Fruit fly (Drosophila melanogaster) whole organism, embryonic: Measurements from ENCODE around the gene D12.

Experiments used
- Adf1 ChIP-seq: fragments of 200-800 bp; sonication (Bioruptor generic); IDR thresholded peaks from 2 replicates; pipeline ENCODE4 v1.3.6; 2022; ENCODE audit warnings: missing biosample characterization, missing genetic modification characterization
- Atf6 ChIP-seq: fragments of 200-800 bp; sonication (Bioruptor generic); IDR thresholded peaks from 2 replicates; pipeline ENCODE4 v1.3.6; 2022; ENCODE audit warnings: missing biosample characterization, missing genetic modification characterization
- CG1024 ChIP-seq: fragments of 200-800 bp; sonication (Bioruptor generic); IDR thresholded peaks from 2 replicates; pipeline ENCODE4 v1.3.6; 2022; ENCODE audit warnings: missing biosample characterization, missing genetic modification characterization
- CG10462 ChIP-seq: fragments of 200-800 bp; sonication (Bioruptor generic); optimal IDR thresholded peaks from 2 replicates; lab custom pipeline; 2016; ENCODE audit warnings: missing biosample characterization, missing genetic modification characterization
- CG11456 ChIP-seq: fragments of 200-800 bp; sonication (Bioruptor generic); IDR thresholded peaks from 3 replicates; pipeline ENCODE4 v1.3.6; 2022; ENCODE audit warnings: missing biosample characterization, missing genetic modification characterization
- CG13123 ChIP-seq: fragments of 200-800 bp; sonication (Bioruptor generic); optimal IDR thresholded peaks from 2 replicates; lab custom pipeline; 2016; ENCODE audit warnings: missing biosample characterization, missing genetic modification characterization
- CG13894 ChIP-seq: fragments of 200-800 bp; sonication (Bioruptor generic); optimal IDR thresholded peaks from 3 replicates; lab custom pipeline; 2018; ENCODE audit warnings: missing biosample characterization, mild to moderate bottlenecking, missing genetic modification characterization, moderate library complexity
- CG15479 ChIP-seq: fragments of 200-800 bp; sonication (Bioruptor generic); optimal IDR thresholded peaks from 3 replicates; lab custom pipeline; 2019; ENCODE audit warnings: missing biosample characterization, mild to moderate bottlenecking, missing genetic modification characterization, moderate library complexity
- CG17568 ChIP-seq: fragments of 200-800 bp; sonication (Bioruptor generic); optimal IDR thresholded peaks from 2 replicates; lab custom pipeline; 2018; ENCODE audit warnings: missing biosample characterization, mild to moderate bottlenecking, missing genetic modification characterization, moderate library complexity
- CG30020 ChIP-seq: fragments of 200-800 bp; optimal IDR thresholded peaks from 2 replicates; lab custom pipeline; 2019; ENCODE audit warnings: missing biosample characterization, mild to moderate bottlenecking, missing genetic modification characterization, moderate library complexity
- CG32767 ChIP-seq: fragments of 200-800 bp; sonication (Bioruptor generic); IDR thresholded peaks from 2 replicates; pipeline ENCODE4 v1.3.6; 2022; ENCODE audit warnings: missing biosample characterization, missing genetic modification characterization
- CG3281 ChIP-seq: fragments of 200-800 bp; sonication (Bioruptor generic); optimal IDR thresholded peaks from 3 replicates; lab custom pipeline; 2017; ENCODE audit warnings: missing biosample characterization, mild to moderate bottlenecking, missing genetic modification characterization
- CG34422 ChIP-seq: fragments of 200-800 bp; sonication (Bioruptor generic); IDR thresholded peaks from 3 replicates; pipeline ENCODE4 v1.3.6; 2022; ENCODE audit warnings: missing biosample characterization, missing genetic modification characterization
- CG4404 ChIP-seq: fragments of 200-800 bp; sonication (Bioruptor generic); IDR thresholded peaks from 2 replicates; pipeline ENCODE4 v1.3.6; 2022; ENCODE audit warnings: missing biosample characterization, missing genetic modification characterization
- CG4617 ChIP-seq: fragments of 200-800 bp; sonication (Bioruptor generic); optimal IDR thresholded peaks from 3 replicates; lab custom pipeline; 2016; ENCODE audit warnings: missing biosample characterization, missing genetic modification characterization, borderline replicate concordance
- CG6272 ChIP-seq: fragments of 200-800 bp; sonication (Bioruptor generic); IDR thresholded peaks from 2 replicates; pipeline ENCODE4 v1.3.6; 2022; ENCODE audit warnings: missing biosample characterization, missing genetic modification characterization
- CG8290 ChIP-seq, 3 experiments: fragments of 200-800 bp; sonication (Bioruptor generic); optimal IDR thresholded peaks; 2 replicates each; lab custom pipeline; 2016 to 2019; ENCODE audit warnings: missing biosample characterization in 3 of 3, missing genetic modification characterization in 3 of 3, mild to moderate bottlenecking in 2 of 3, moderate library complexity in 1 of 3
- CG9817 ChIP-seq: fragments of 200-800 bp; sonication (Bioruptor generic); optimal IDR thresholded peaks from 2 replicates; lab custom pipeline; 2018; ENCODE audit warnings: missing biosample characterization, mild to moderate bottlenecking, missing genetic modification characterization, moderate library complexity
- Dfd ChIP-seq, 2 experiments: fragments of >200 bp; optimal IDR thresholded peaks; 2 replicates each; lab custom pipeline; 2017; ENCODE audit warnings: missing biosample characterization in 2 of 2, missing genetic modification characterization in 2 of 2
- Dll ChIP-seq: fragments of 200-800 bp; sonication (Bioruptor generic); IDR thresholded peaks from 4 replicates; pipeline ENCODE4 v1.3.6; 2022; ENCODE audit warnings: missing biosample characterization, missing genetic modification characterization; ENCODE audit not compliant: partially characterized antibody
- Doc2 ChIP-seq: fragments of 200-800 bp; sonication (Bioruptor generic); IDR thresholded peaks from 2 replicates; pipeline ENCODE4 v1.3.6; 2022; ENCODE audit warnings: missing biosample characterization, missing genetic modification characterization
- E2f1 ChIP-seq: fragments of 200-800 bp; sonication (Bioruptor generic); IDR thresholded peaks from 2 replicates; pipeline ENCODE4 v1.3.6; 2022; ENCODE audit warnings: missing biosample characterization, missing genetic modification characterization
- Gug ChIP-seq: fragments of 200-800 bp; sonication (Bioruptor generic); IDR thresholded peaks from 4 replicates; pipeline ENCODE4 v1.3.6; 2022; ENCODE audit warnings: missing biosample characterization, missing genetic modification characterization
- HHEX ChIP-seq: fragments of 200-800 bp; sonication (Bioruptor generic); optimal IDR thresholded peaks from 3 replicates; lab custom pipeline; 2017; ENCODE audit warnings: missing biosample characterization, mild to moderate bottlenecking, missing genetic modification characterization, missing genetic modification reagents
- HLHmδ ChIP-seq: fragments of 200-800 bp; sonication (Bioruptor generic); optimal IDR thresholded peaks from 2 replicates; lab custom pipeline; 2018; ENCODE audit warnings: missing biosample characterization, mild to moderate bottlenecking, missing genetic modification characterization, moderate library complexity
- HmgZ ChIP-seq: fragments of 200-800 bp; sonication (Bioruptor generic); optimal IDR thresholded peaks from 2 replicates; lab custom pipeline; 2018; ENCODE audit warnings: missing biosample characterization, mild to moderate bottlenecking, missing genetic modification characterization
- Kr ChIP-seq: fragments of 200-800 bp; sonication (Bioruptor generic); optimal IDR thresholded peaks from 2 replicates; lab custom pipeline; 2017; ENCODE audit warnings: missing biosample characterization, mild to moderate bottlenecking, missing genetic modification characterization
- Meics ChIP-seq: fragments of 200-800 bp; sonication (Bioruptor generic); optimal IDR thresholded peaks from 2 replicates; lab custom pipeline; 2017; ENCODE audit warnings: missing biosample characterization, mild to moderate bottlenecking, missing genetic modification characterization
- PHDP ChIP-seq: fragments of 200-800 bp; sonication (Bioruptor generic); optimal IDR thresholded peaks from 3 replicates; lab custom pipeline; 2018; ENCODE audit warnings: missing biosample characterization, mild to moderate bottlenecking, missing genetic modification characterization, moderate library complexity
- Sry-β ChIP-seq: fragments of 200-800 bp; sonication (Bioruptor generic); optimal IDR thresholded peaks from 2 replicates; lab custom pipeline; 2018; ENCODE audit warnings: missing biosample characterization, mild to moderate bottlenecking, missing genetic modification characterization, moderate library complexity
- ara ChIP-seq: fragments of 200-800 bp; sonication (Bioruptor generic); IDR thresholded peaks from 2 replicates; pipeline ENCODE4 v1.3.6; 2022; ENCODE audit warnings: missing biosample characterization, missing genetic modification characterization
- br ChIP-seq: fragments of >200 bp; optimal IDR thresholded peaks from 2 replicates; lab custom pipeline; 2017
- danr ChIP-seq: fragments of 200-800 bp; sonication (Bioruptor generic); IDR thresholded peaks from 2 replicates; pipeline ENCODE4 v1.3.6; 2022; ENCODE audit warnings: missing biosample characterization, missing genetic modification characterization
- fd96Cb ChIP-seq: fragments of 200-800 bp; sonication (Bioruptor generic); optimal IDR thresholded peaks from 2 replicates; lab custom pipeline; 2018; ENCODE audit warnings: missing biosample characterization, mild to moderate bottlenecking, missing genetic modification characterization, moderate library complexity
- h ChIP-seq: fragments of >200 bp; optimal IDR thresholded peaks from 2 replicates; lab custom pipeline; 2017
- inv ChIP-seq: fragments of 200-800 bp; sonication (Bioruptor generic); IDR thresholded peaks from 2 replicates; pipeline ENCODE4 v1.3.6; 2022; ENCODE audit warnings: missing biosample characterization, missing genetic modification characterization; ENCODE audit not compliant: partially characterized antibody
- lab ChIP-seq: fragments of 200-800 bp; sonication (Bioruptor generic); optimal IDR thresholded peaks from 3 replicates; lab custom pipeline; 2017; ENCODE audit warnings: missing biosample characterization, missing genetic modification characterization, mild to moderate bottlenecking, moderate library complexity, missing genetic modification reagents
- lov ChIP-seq, 2 experiments: fragments of 200-800 bp in 1 of 2; fragments of >200 bp in 1 of 2; sonication (Bioruptor generic) in 1 of 2; IDR thresholded peaks in 1 of 2; optimal IDR thresholded peaks in 1 of 2; 2 replicates in 1 of 2; 3 replicates in 1 of 2; pipeline versions ENCODE4 v1.3.6 to Lab custom; 2017 to 2022; ENCODE audit warnings: missing biosample characterization in 1 of 2, missing genetic modification characterization in 1 of 2
- mam ChIP-seq: fragments of 200-800 bp; sonication (Bioruptor generic); optimal IDR thresholded peaks from 3 replicates; lab custom pipeline; 2016; ENCODE audit warnings: missing biosample characterization, missing genetic modification characterization
- mld ChIP-seq: fragments of 200-800 bp; sonication (Bioruptor generic); IDR thresholded peaks from 3 replicates; pipeline ENCODE4 v1.3.6; 2022; ENCODE audit warnings: missing biosample characterization, missing genetic modification characterization; ENCODE audit not compliant: partially characterized antibody
- salm ChIP-seq: fragments of 200-800 bp; sonication (Bioruptor generic); optimal IDR thresholded peaks from 2 replicates; lab custom pipeline; 2018; ENCODE audit warnings: missing biosample characterization, mild to moderate bottlenecking, missing genetic modification characterization
- shn ChIP-seq: fragments of 200-800 bp; sonication (Bioruptor generic); optimal IDR thresholded peaks from 3 replicates; lab custom pipeline; 2016; ENCODE audit warnings: missing biosample characterization, missing genetic modification characterization
- sr ChIP-seq: fragments of 200-800 bp; sonication (Bioruptor generic); IDR thresholded peaks from 3 replicates; pipeline ENCODE4 v1.3.6; 2022; ENCODE audit warnings: missing biosample characterization, missing genetic modification characterization
- sug ChIP-seq: fragments of 200-800 bp; optimal IDR thresholded peaks from 2 replicates; lab custom pipeline; 2019; ENCODE audit warnings: missing biosample characterization, mild to moderate bottlenecking, missing genetic modification characterization, moderate library complexity
- tap ChIP-seq: fragments of 200-800 bp; optimal IDR thresholded peaks from 3 replicates; lab custom pipeline; 2019; ENCODE audit warnings: missing biosample characterization, mild to moderate bottlenecking, missing genetic modification characterization, moderate library complexity
- tgo ChIP-seq: fragments of 200-800 bp; sonication (Bioruptor generic); IDR thresholded peaks from 3 replicates; pipeline ENCODE4 v1.3.6; 2022; ENCODE audit warnings: missing biosample characterization, missing genetic modification characterization
- ttk ChIP-seq: fragments of 200-800 bp; sonication (Bioruptor generic); IDR thresholded peaks from 2 replicates; pipeline ENCODE4 v2.1.2; 2022; ENCODE audit warnings: missing biosample characterization, missing genetic modification characterization
- usp ChIP-seq: fragments of >200 bp; optimal IDR thresholded peaks from 2 replicates; lab custom pipeline; 2017; ENCODE audit warnings: missing biosample characterization, missing genetic modification characterization
- zfh2 ChIP-seq: fragments of 200-800 bp; sonication (Bioruptor generic); optimal IDR thresholded peaks from 2 replicates; lab custom pipeline; 2016; ENCODE audit warnings: missing biosample characterization, missing genetic modification characterization

D12 gene

dm6 chr2L:8414887-8415883 lies 22.0 kb downstream of the D12 start, which contains the start of the genes CG13398 and Akap200 (continued):
- no peak for TF ChIP-seq lov (optimal IDR thresholded peaks at IDR 0.05; lab: Kevin White, UChicago)
- no peak for TF ChIP-seq lov (GFP tag; IDR thresholded peaks at IDR 0.05; lab: Robert Waterston, UW)
- no peak for TF ChIP-seq lab (GFP tag; lab: Kevin White, UChicago)
- no peak for TF ChIP-seq CG34422 (GFP tag; lab: Robert Waterston, UW)
- no peak for TF ChIP-seq CG4404
- peak; percentile 72 for TF ChIP-seq CG4617 (GFP tag; lab: Kevin White, UChicago)
- TF ChIP-seq CG11456: peak; percentile 54; the same call in 1 of the 3 replicates
- no peak for TF ChIP-seq CG10462 (GFP tag; lab: Kevin White, UChicago)
- no peak for TF ChIP-seq inv (GFP tag; lab: Robert Waterston, UW)
- TF ChIP-seq Dfd (GFP tag; optimal IDR thresholded peaks at IDR 0.05; lab: Kevin White, UChicago): no peak
- no peak for TF ChIP-seq CG13894 (tag; lab: Kevin White, UChicago)
- TF ChIP-seq usp: no peak
- peak; percentile 2 for TF ChIP-seq HHEX (GFP tag; lab: Kevin White, UChicago)
- TF ChIP-seq CG3281: no peak
- TF ChIP-seq CG8290 (GFP tag; optimal IDR thresholded peaks at IDR 0.05; lab: Kevin White, UChicago): no peak
- no peak for TF ChIP-seq CG8290 (tag; optimal IDR thresholded peaks at IDR 0.05; lab: Kevin White, UChicago)
- TF ChIP-seq Kr (GFP tag; lab: Kevin White, UChicago): peak; percentile 12
- peak; percentile 36 for TF ChIP-seq fd96Cb (tag; lab: Kevin White, UChicago)
- peak; percentile 90 for TF ChIP-seq Sry-β
- TF ChIP-seq h: no peak
- no peak for TF ChIP-seq PHDP (tag; lab: Kevin White, UChicago)
- TF ChIP-seq CG6272: no peak
- no peak for TF ChIP-seq ara (GFP tag; lab: Robert Waterston, UW)
- no peak; the same call in 1 of the 2 replicates for TF ChIP-seq CG32767 (GFP tag; lab: Robert Waterston, UW)
- TF ChIP-seq ttk (GFP tag; lab: Robert Waterston, UW): no peak
- TF ChIP-seq zfh2 (GFP tag; lab: Kevin White, UChicago): no peak
- TF ChIP-seq CG13123 (GFP tag; lab: Kevin White, UChicago): no peak
- peak; percentile 14 for TF ChIP-seq sug (tag; lab: Kevin White, UChicago)
- no peak for TF ChIP-seq tgo
- no peak for TF ChIP-seq shn
- TF ChIP-seq CG9817 (tag; lab: Kevin White, UChicago): peak; percentile 33
- TF ChIP-seq CG30020 (tag; lab: Kevin White, UChicago): peak; percentile 31
- no peak for TF ChIP-seq CG17568 (GFP tag; lab: Kevin White, UChicago)
- no peak for TF ChIP-seq salm (tag; lab: Kevin White, UChicago)
- no peak for TF ChIP-seq mam
- TF ChIP-seq danr: no peak
- no peak for TF ChIP-seq E2f1 (GFP tag; lab: Robert Waterston, UW)
- no peak for TF ChIP-seq Adf1 (GFP tag; lab: Robert Waterston, UW)
- peak; percentile 3 for TF ChIP-seq Meics (GFP tag; lab: Kevin White, UChicago)
- TF ChIP-seq CG1024 (GFP tag; lab: Robert Waterston, UW): no peak
- peak; percentile 20 for TF ChIP-seq CG15479 (GFP tag; lab: Kevin White, UChicago)
- no peak for TF ChIP-seq Dll (GFP tag; lab: Robert Waterston, UW)
- no peak for TF ChIP-seq mld (GFP tag; lab: Robert Waterston, UW)
- no peak for TF ChIP-seq Doc2 (GFP tag; lab: Robert Waterston, UW)
- TF ChIP-seq sr (GFP tag; lab: Robert Waterston, UW): no peak
- no peak for TF ChIP-seq HmgZ (tag; lab: Kevin White, UChicago)
- TF ChIP-seq br: no peak
- peak; percentile 67 for TF ChIP-seq HLHmδ (GFP tag; lab: Kevin White, UChicago)
- no peak for TF ChIP-seq Gug (GFP tag; lab: Robert Waterston, UW)
- TF ChIP-seq Atf6: no peak
- TF ChIP-seq tap (tag; lab: Kevin White, UChicago): no peak
